Worm (Caenorhabditis elegans): ENCODE measurements around the gene nhr-291.

Gene nhr-291

DNA sequence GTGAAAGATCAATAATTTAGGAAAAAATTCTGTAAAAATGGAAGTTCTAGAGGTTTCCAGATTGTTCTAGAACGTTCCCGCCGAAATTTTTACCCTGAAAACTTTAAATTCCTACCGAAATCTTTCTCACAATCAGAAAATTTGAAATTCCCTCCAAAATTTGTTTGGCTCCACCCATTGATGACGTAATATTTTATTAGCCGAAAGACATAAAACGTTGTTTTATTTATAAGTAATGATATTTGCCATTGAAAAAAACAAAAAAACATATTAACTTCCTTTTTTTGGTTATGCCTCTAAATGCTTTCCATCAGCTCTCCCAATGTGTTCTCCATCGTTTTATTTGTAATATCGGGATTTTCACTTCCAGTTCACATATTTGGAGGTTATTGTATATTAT lies 11.6 kb downstream of the nhr-291 start, which contains the start of gene srh-295:
TSS of gene srh-295 (plus strand) at position 301 of the 400 bp plus-strand sequence.
- no peak for TF ChIP-seq sma-3 (GFP tag; optimal IDR thresholded peaks at IDR 0.05)
- TF ChIP-seq Y55F3AM.14 (GFP tag; optimal IDR thresholded peaks at IDR 0.05) = no peak
- TF ChIP-seq nhr-6 (tag; optimal IDR thresholded peaks at IDR 0.05) = no peak
- no peak for TF ChIP-seq ztf-4 (tag; optimal IDR thresholded peaks at IDR 0.05)
- no peak for TF ChIP-seq peb-1 (tag; optimal IDR thresholded peaks at IDR 0.05)
- TF ChIP-seq C34F6.9 (tag; optimal IDR thresholded peaks at IDR 0.05) = no peak
- TF ChIP-seq mdl-1 (tag; optimal IDR thresholded peaks at IDR 0.05) = no peak
- TF ChIP-seq sem-4 (tag; optimal IDR thresholded peaks at IDR 0.05) = no peak

DNA sequence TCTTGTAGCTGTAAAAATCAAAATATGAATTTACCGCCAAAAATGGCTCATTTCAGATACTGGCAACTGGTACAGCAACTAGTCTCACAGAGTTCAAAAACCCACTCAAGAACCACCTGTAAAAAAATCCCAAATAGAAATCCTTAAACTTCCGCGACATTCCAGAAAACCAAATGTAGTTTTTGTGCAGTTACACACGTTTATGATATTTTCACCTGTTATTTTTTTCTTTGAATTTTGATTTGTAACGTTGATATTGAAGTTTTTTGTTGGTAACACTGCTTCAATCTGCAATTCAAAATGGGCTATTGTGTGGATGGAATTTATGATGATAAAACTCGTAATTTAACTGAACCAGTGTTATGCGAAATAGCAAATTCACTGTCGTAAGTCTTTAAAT lies 14.1 kb downstream of the nhr-291 start, which contains the start of gene srw-113:
TSS of gene srw-113 (plus strand) at position 301 of the 400 bp plus-strand sequence.
- no peak for TF ChIP-seq ceh-82 (tag; optimal IDR thresholded peaks at IDR 0.05)
- TF ChIP-seq nhr-237 (tag; optimal IDR thresholded peaks at IDR 0.05) = no peak
- no peak for TF ChIP-seq lin-13 (GFP tag; optimal IDR thresholded peaks at IDR 0.05)
- TF ChIP-seq nhr-129 (tag; optimal IDR thresholded peaks at IDR 0.05) = no peak
- no peak for TF ChIP-seq snpc-4 (tag; optimal IDR thresholded peaks at IDR 0.05)
- TF ChIP-seq unc-39 (tag; optimal IDR thresholded peaks at IDR 0.05) = no peak
- TF ChIP-seq egl-27 (tag; optimal IDR thresholded peaks at IDR 0.05) = no peak
- TF ChIP-seq gmeb-1 (tag; optimal IDR thresholded peaks at IDR 0.05) = no peak
- no peak for TF ChIP-seq fos-1 (tag; optimal IDR thresholded peaks at IDR 0.05)
- TF ChIP-seq nhr-21 (tag; optimal IDR thresholded peaks at IDR 0.05) = no peak
- TF ChIP-seq crh-2 (tag; optimal IDR thresholded peaks at IDR 0.05) = no peak
- no peak for TF ChIP-seq unc-62 (GFP tag; optimal IDR thresholded peaks at IDR 0.05)
- TF ChIP-seq elt-3 (tag; optimal IDR thresholded peaks at IDR 0.05) = no peak
- TF ChIP-seq nhr-25 (tag; optimal IDR thresholded peaks at IDR 0.05) = no peak
- TF ChIP-seq nhr-77 (tag; optimal IDR thresholded peaks at IDR 0.05) = no peak
- no peak for TF ChIP-seq F13H6.1 (tag; optimal IDR thresholded peaks at IDR 0.05)
- no peak for TF ChIP-seq unc-55 (GFP tag; optimal IDR thresholded peaks at IDR 0.05)
- no peak for TF ChIP-seq ztf-11 (tag; optimal IDR thresholded peaks at IDR 0.05)
- no peak for TF ChIP-seq nhr-12 (tag; optimal IDR thresholded peaks at IDR 0.05)
- no peak for TF ChIP-seq mbf-1 (tag; optimal IDR thresholded peaks at IDR 0.05)

DNA sequence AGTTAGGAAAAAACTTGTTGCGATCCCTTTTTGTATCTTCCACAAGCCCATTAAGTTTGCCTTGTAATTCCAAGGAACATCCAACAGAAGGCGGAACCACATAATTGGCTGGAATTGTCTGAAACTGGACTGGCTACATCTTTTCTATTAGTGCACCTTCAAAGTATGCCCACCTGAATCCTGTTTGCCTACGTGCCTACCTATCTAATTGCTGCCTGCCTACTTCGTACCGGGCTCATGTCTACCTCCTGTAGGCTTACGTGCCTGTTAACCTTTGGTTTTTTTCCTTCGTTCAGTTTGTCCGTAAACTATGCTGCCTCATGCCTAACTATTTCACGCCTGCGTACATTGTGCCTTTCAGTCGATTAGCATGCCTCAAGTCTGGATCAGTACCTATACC lies 18.6 kb downstream of the nhr-291 start, which contains the start of gene wrt-7:
TSS of gene wrt-7 (minus strand) at position 101 of the 400 bp plus-strand sequence.
- no peak for TF ChIP-seq C34F6.9 (tag; optimal IDR thresholded peaks at IDR 0.05)

DNA sequence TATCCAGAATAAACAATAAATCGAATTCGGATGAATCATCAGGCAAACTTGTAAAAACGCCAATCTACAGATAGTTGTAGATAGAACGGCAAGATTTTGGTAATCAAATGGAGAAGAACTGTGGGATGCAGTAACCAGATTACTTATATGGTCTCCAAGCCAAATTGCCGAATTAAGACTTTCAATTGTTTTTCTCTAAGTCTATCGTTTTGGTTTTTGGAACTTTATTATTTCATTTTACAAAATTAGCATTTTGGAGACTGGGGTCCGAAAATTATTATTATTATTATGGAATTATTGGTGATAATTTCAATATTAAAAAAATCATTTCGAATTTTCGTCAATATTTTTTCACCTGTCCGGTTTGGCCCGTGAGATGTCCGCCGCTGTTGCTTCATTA lies 20.6 kb downstream of the nhr-291 start, which contains the start of gene clec-228:
TSS of gene clec-228 (minus strand) at position 101 of the 400 bp plus-strand sequence.
- no peak for TF ChIP-seq nhr-6 (tag; optimal IDR thresholded peaks at IDR 0.05)

DNA sequence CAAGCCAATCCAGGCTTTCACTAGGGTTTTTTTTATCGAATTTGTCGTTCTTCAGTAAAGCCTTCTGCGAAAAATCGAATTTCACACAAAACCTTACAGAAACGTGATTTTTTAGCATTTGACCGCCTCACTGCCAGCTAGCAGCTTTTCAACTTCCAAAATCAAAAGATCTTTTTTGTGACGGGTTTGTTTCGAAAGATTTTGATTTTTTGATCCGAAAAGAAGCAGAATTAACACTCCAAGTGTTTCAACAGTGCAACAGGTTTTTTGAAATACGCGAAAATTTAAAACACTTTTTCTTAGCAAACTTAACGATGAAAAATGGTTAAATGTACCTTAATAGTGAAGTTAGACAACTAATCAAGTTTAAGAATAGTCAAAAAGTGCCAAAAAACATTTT lies 22.6 kb downstream of the nhr-291 start, which contains the start of gene clec-229:
TSS of gene clec-229 (minus strand) at position 101 of the 400 bp plus-strand sequence.
- no peak for TF ChIP-seq Y55F3AM.14 (GFP tag; optimal IDR thresholded peaks at IDR 0.05)

DNA sequence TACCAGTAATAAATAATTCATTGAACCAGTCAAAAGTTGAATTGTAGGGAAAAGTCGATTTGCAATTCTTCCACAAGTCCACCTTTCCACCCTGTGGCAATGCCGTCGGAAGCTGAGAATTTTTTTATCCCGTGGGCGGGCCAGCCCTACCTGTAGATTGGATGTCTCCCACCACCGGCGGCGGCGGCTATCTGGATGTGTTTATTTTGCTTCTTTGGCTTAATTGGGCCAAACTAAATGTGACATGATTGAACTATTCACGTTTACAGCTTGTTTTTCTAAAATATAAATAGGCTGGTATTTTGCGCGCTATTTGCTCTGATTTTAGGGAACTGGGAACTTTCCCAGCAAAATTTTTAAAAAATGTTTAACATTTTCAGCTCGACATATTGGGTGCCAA lies 25.7 kb downstream of the nhr-291 start, which contains the start of gene wrt-8:
TSS of gene wrt-8 (minus strand) at position 101 of the 400 bp plus-strand sequence.
- no peak for TF ChIP-seq sma-3 (GFP tag; optimal IDR thresholded peaks at IDR 0.05)
- no peak for TF ChIP-seq egl-27 (tag; optimal IDR thresholded peaks at IDR 0.05)

DNA sequence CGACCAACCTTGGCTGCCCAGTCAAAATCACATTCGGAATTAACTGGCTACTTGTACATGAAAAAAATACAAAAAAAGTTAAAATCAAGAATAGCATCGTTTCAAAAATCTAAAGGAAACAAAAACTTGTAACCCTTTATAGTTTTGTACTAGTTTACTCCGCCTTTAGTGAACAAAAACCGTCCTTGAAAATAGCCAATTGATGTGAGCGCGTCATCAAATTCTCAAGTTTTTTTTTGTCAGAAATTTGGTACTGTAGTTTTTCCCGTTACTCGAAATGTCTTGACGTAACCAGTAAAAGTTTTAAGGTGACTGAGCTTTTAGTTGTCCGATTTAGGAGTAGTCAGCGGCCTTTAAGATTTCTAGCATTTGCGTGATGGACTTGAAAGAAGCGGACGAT lies 28.5 kb downstream of the nhr-291 start, which contains the start of gene C29F3.3:
TSS of gene C29F3.3 (minus strand) at position 101 of the 400 bp plus-strand sequence.
- TF ChIP-seq alr-1 (tag; optimal IDR thresholded peaks at IDR 0.05) (no peak), mab-5 (tag; optimal IDR thresholded peaks at IDR 0.05) (no peak), elt-1 (tag; optimal IDR thresholded peaks at IDR 0.05) (no peak), gmeb-1 (tag; optimal IDR thresholded peaks at IDR 0.05) (no peak), ztf-1 (GFP tag; conservative IDR thresholded peaks at IDR 0.05) (no peak), nhr-10 (tag; optimal IDR thresholded peaks at IDR 0.05) (no peak), Y55F3AM.14 (GFP tag; optimal IDR thresholded peaks at IDR 0.05) (no peak), elt-3 (tag; optimal IDR thresholded peaks at IDR 0.05) (no peak), unc-55 (GFP tag; optimal IDR thresholded peaks at IDR 0.05) (no peak), unc-62 (GFP tag; optimal IDR thresholded peaks at IDR 0.05) (no peak), R02D3.7 (tag; optimal IDR thresholded peaks at IDR 0.05) (no peak), nhr-237 (tag; optimal IDR thresholded peaks at IDR 0.05) (no peak), nhr-12 (tag; optimal IDR thresholded peaks at IDR 0.05) (no peak), sma-9 (GFP tag; optimal IDR thresholded peaks at IDR 0.05) (no peak), sma-9 (tag; optimal IDR thresholded peaks at IDR 0.05) (no peak), nhr-129 (tag; optimal IDR thresholded peaks at IDR 0.05) (no peak), ceh-16 (tag; optimal IDR thresholded peaks at IDR 0.05) (no peak)

All from whole organism, L2 larva.